Worm (Caenorhabditis elegans): ENCODE results near the gene str-82.

ce11 chrV:3938789-3939188 is 35.7 kb upstream of the str-82 start, which contains the start of gene cyp-35B1:
- TF ChIP-seq madf-6 (GFP tag; IDR thresholded peaks at IDR 0.05), result no peak
- no peak for TF ChIP-seq F33H1.4 (GFP tag; IDR thresholded peaks at IDR 0.05)
- TF ChIP-seq xnd-1 (tag; optimal IDR thresholded peaks at IDR 0.05), result no peak
- TF ChIP-seq dpl-1 (GFP tag; optimal IDR thresholded peaks at IDR 0.05), result no peak
- no peak for TF ChIP-seq K11D2.4 (GFP tag; IDR thresholded peaks at IDR 0.05)
- no peak for TF ChIP-seq ets-4 (GFP tag; optimal IDR thresholded peaks at IDR 0.05)

Data from whole organism, young adult.